Worm (Caenorhabditis elegans) whole organism, L1 larva: ENCODE results near the gene W05E10.1.

Source experiments
- C04F5.9 ChIP-seq: sonication (generic microtip); optimal IDR thresholded peaks from 2 replicates; lab custom pipeline; 2016; ENCODE audit warnings: missing genetic modification characterization, missing compliant biosample characterization
- C16A3.4 ChIP-seq: fragments of 150-350 bp; optimal IDR thresholded peaks from 2 replicates; lab custom pipeline; 2014; ENCODE audit warnings: missing biosample characterization, missing genetic modification characterization
- C34B4.2 ChIP-seq: sonication (generic microtip); optimal IDR thresholded peaks from 2 replicates; lab custom pipeline; 2017; ENCODE audit warnings: mild to moderate bottlenecking, missing genetic modification characterization, missing compliant biosample characterization
- F16B12.6 ChIP-seq: fragments of 150-350 bp; optimal IDR thresholded peaks from 2 replicates; lab custom pipeline; 2014; ENCODE audit warnings: missing biosample characterization, missing genetic modification characterization
- Y116A8C.19 ChIP-seq: sonication (generic microtip); optimal IDR thresholded peaks from 2 replicates; lab custom pipeline; 2016; ENCODE audit warnings: missing compliant biosample characterization, missing genetic modification characterization, borderline replicate concordance
- alr-1 ChIP-seq: fragments of 200-800 bp; sonication (Bioruptor generic); optimal IDR thresholded peaks from 2 replicates; lab custom pipeline; 2018; ENCODE audit warnings: borderline replicate concordance, mild to moderate bottlenecking, missing genetic modification characterization, missing compliant biosample characterization
- ama-1 ChIP-seq: fragments of 150-350 bp; optimal IDR thresholded peaks from 2 replicates; lab custom pipeline; 2014
- blmp-1 ChIP-seq: fragments of 150-350 bp; optimal IDR thresholded peaks from 2 replicates; lab custom pipeline; 2014; ENCODE audit warnings: missing biosample characterization, missing genetic modification characterization
- ceh-63 ChIP-seq: fragments of 200-800 bp; sonication (Bioruptor generic); optimal IDR thresholded peaks from 2 replicates; lab custom pipeline; 2018; ENCODE audit warnings: mild to moderate bottlenecking, missing genetic modification characterization, missing compliant biosample characterization
- ceh-82 ChIP-seq, 3 experiments: fragments of 150-350 bp in 1 of 3; sonication (generic microtip) in 2 of 3; optimal IDR thresholded peaks; 2 replicates each; lab custom pipeline; 2014 to 2017; ENCODE audit warnings: missing biosample characterization in 3 of 3, missing genetic modification characterization in 3 of 3
- dpl-1 ChIP-seq, 3 experiments: fragments of 150-350 bp in 2 of 3; sonication (generic microtip) in 1 of 3; optimal IDR thresholded peaks; 2 replicates each; lab custom pipeline; 2014 to 2017; ENCODE audit warnings: missing biosample characterization in 3 of 3, missing genetic modification characterization in 3 of 3, missing genetic modification reagents in 3 of 3
- efl-1 ChIP-seq, 4 experiments: fragments of 150-350 bp; optimal IDR thresholded peaks in 3 of 4; peaks in 1 of 4; 1 replicate in 1 of 4; 2 replicates in 3 of 4; lab custom pipeline; 2014; ENCODE audit warnings: missing biosample characterization in 2 of 4, missing genetic modification characterization in 2 of 4, missing genetic modification reagents in 2 of 4
- efl-3 ChIP-seq: fragments of 200-800 bp; sonication (Bioruptor generic); optimal IDR thresholded peaks from 2 replicates; lab custom pipeline; 2018; ENCODE audit warnings: mild to moderate bottlenecking, missing genetic modification characterization, missing compliant biosample characterization
- elt-2 ChIP-seq: sonication (generic microtip); optimal IDR thresholded peaks from 2 replicates; lab custom pipeline; 2016; ENCODE audit warnings: missing genetic modification characterization, mild to moderate bottlenecking, inconsistent platforms, missing compliant biosample characterization, missing genetic modification reagents
- elt-3 ChIP-seq, 6 experiments: fragments of 150-350 bp in 1 of 6; sonication (generic microtip); optimal IDR thresholded peaks; 2 replicates each; lab custom pipeline; 2017 to 2018; ENCODE audit warnings: missing biosample characterization in 6 of 6, missing genetic modification characterization in 6 of 6, inconsistent platforms in 1 of 6
- ets-5 ChIP-seq: fragments of 200-800 bp; sonication (Bioruptor generic); IDR thresholded peaks from 2 replicates; pipeline ENCODE4 v1.3.6; 2022; ENCODE audit warnings: missing genetic modification characterization, missing compliant biosample characterization
- fkh-4 ChIP-seq: sonication (generic microtip); optimal IDR thresholded peaks from 2 replicates; lab custom pipeline; 2016; ENCODE audit warnings: missing compliant biosample characterization, missing genetic modification characterization, borderline replicate concordance
- fos-1 ChIP-seq: fragments of 150-350 bp; optimal IDR thresholded peaks from 2 replicates; lab custom pipeline; 2014; ENCODE audit warnings: missing biosample characterization, missing genetic modification characterization
- hlh-17 ChIP-seq: fragments of 200-800 bp; sonication (Bioruptor generic); optimal IDR thresholded peaks from 2 replicates; lab custom pipeline; 2018; ENCODE audit warnings: missing genetic modification characterization, mild to moderate bottlenecking, missing compliant biosample characterization, moderate library complexity, borderline replicate concordance
- jun-1 ChIP-seq: fragments of 150-350 bp; optimal IDR thresholded peaks from 2 replicates; lab custom pipeline; 2014; ENCODE audit warnings: missing biosample characterization, missing genetic modification reagents, missing genetic modification characterization
- lin-14 ChIP-seq: fragments of 200-800 bp; sonication (Bioruptor generic); optimal IDR thresholded peaks from 2 replicates; lab custom pipeline; 2018; ENCODE audit warnings: mild to moderate bottlenecking, missing genetic modification characterization, moderate library complexity, missing compliant biosample characterization
- lin-35 ChIP-seq, 2 experiments: fragments of 150-350 bp; optimal IDR thresholded peaks; 2 replicates each; lab custom pipeline; 2014; ENCODE audit warnings: missing biosample characterization in 2 of 2, missing genetic modification characterization in 2 of 2, missing genetic modification reagents in 2 of 2
- lin-39 ChIP-seq: fragments of 150-350 bp; optimal IDR thresholded peaks from 2 replicates; lab custom pipeline; 2014; ENCODE audit warnings: missing biosample characterization, missing genetic modification reagents, missing genetic modification characterization
- mab-9 ChIP-seq: fragments of 200-800 bp; sonication (Bioruptor generic); IDR thresholded peaks from 2 replicates; pipeline ENCODE4 v1.3.6; 2022; ENCODE audit warnings: missing genetic modification reagents, missing genetic modification characterization, missing compliant biosample characterization
- mdl-1 ChIP-seq, 2 experiments: fragments of 150-350 bp; optimal IDR thresholded peaks; 2 replicates each; lab custom pipeline; 2014 to 2017; ENCODE audit warnings: missing biosample characterization in 2 of 2, missing genetic modification characterization in 2 of 2, inconsistent platforms in 1 of 2
- mef-2 ChIP-seq: fragments of 150-350 bp; optimal IDR thresholded peaks from 2 replicates; lab custom pipeline; 2014; ENCODE audit warnings: missing biosample characterization, missing genetic modification characterization
- nhr-12 ChIP-seq: sonication (generic microtip); optimal IDR thresholded peaks from 2 replicates; lab custom pipeline; 2017; ENCODE audit warnings: missing biosample characterization, missing genetic modification characterization
- nhr-20 ChIP-seq: sonication (generic microtip); optimal IDR thresholded peaks from 2 replicates; lab custom pipeline; 2016; ENCODE audit warnings: mild to moderate bottlenecking, missing genetic modification characterization, missing compliant biosample characterization
- nhr-28 ChIP-seq: fragments of 150-350 bp; optimal IDR thresholded peaks from 2 replicates; lab custom pipeline; 2014; ENCODE audit warnings: missing biosample characterization, missing genetic modification characterization
- nhr-71 ChIP-seq: sonication (generic microtip); optimal IDR thresholded peaks from 2 replicates; lab custom pipeline; 2016; ENCODE audit warnings: mild to moderate bottlenecking, missing genetic modification characterization, moderate library complexity, missing compliant biosample characterization
- nhr-76 ChIP-seq: sonication (generic microtip); optimal IDR thresholded peaks from 2 replicates; lab custom pipeline; 2017; ENCODE audit warnings: missing biosample characterization, missing genetic modification characterization
- nhr-84 ChIP-seq: sonication (generic microtip); optimal IDR thresholded peaks from 2 replicates; lab custom pipeline; 2017; ENCODE audit warnings: missing biosample characterization, missing genetic modification characterization
- nhr-90 ChIP-seq: sonication (generic microtip); optimal IDR thresholded peaks from 2 replicates; lab custom pipeline; 2016; ENCODE audit warnings: mild to moderate bottlenecking, missing genetic modification characterization, missing compliant biosample characterization; ENCODE audit not compliant: poor library complexity
- pqm-1 ChIP-seq: sonication (generic microtip); optimal IDR thresholded peaks from 3 replicates; lab custom pipeline; 2017; ENCODE audit warnings: missing biosample characterization, missing genetic modification characterization
- skn-1 ChIP-seq: fragments of 150-350 bp; optimal IDR thresholded peaks from 2 replicates; lab custom pipeline; 2014; ENCODE audit warnings: missing biosample characterization, missing genetic modification characterization
- tlp-1 ChIP-seq: fragments of 150-350 bp; optimal IDR thresholded peaks from 2 replicates; lab custom pipeline; 2014; ENCODE audit warnings: missing biosample characterization, missing genetic modification characterization
- unc-130 ChIP-seq: fragments of 150-350 bp; optimal IDR thresholded peaks from 2 replicates; lab custom pipeline; 2017; ENCODE audit warnings: missing biosample characterization, missing genetic modification characterization, inconsistent platforms
- unc-30 ChIP-seq: sonication (generic microtip); optimal IDR thresholded peaks from 2 replicates; lab custom pipeline; 2017; ENCODE audit warnings: missing biosample characterization, missing genetic modification characterization
- unc-62 ChIP-seq: fragments of 150-350 bp; optimal IDR thresholded peaks from 2 replicates; lab custom pipeline; 2014; ENCODE audit warnings: missing biosample characterization, missing genetic modification reagents, missing genetic modification characterization
- ztf-11 ChIP-seq, 2 experiments: sonication (generic microtip); optimal IDR thresholded peaks; 2 replicates each; lab custom pipeline; 2016 to 2017; ENCODE audit warnings: missing genetic modification characterization in 2 of 2, missing biosample characterization in 1 of 2, missing compliant biosample characterization in 1 of 2
- ztf-4 ChIP-seq: fragments of 150-350 bp; optimal IDR thresholded peaks from 2 replicates; lab custom pipeline; 2014; ENCODE audit warnings: missing biosample characterization, missing genetic modification characterization

The W05E10.1 gene

DNA sequence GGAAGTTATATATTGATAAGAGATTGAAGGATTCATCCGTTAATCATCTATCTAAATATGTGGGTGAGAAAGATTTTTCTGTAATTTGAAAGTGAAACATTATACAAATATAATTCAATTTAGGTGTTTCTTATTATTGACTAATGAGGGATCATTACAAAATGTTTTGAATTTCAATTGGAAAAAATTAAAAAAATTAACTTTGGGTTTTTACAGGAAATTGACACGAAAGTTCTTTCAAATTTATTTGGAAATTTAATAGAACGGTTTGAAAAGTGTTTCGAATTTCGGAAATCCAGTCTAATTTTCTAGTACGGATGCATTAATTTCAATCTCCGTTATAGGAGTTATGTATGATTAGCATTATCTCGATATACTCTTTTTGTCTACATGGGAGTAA, 38.4 kb downstream of the W05E10.1 start:
- TF ChIP-seq fkh-4 (tag; lab: Kevin White, UChicago), result no peak
- TF ChIP-seq ztf-11 (tag; optimal IDR thresholded peaks at IDR 0.05; lab: Kevin White, UChicago), result no peak
- no peak for TF ChIP-seq lin-14
- TF ChIP-seq nhr-84, result no peak
- TF ChIP-seq F16B12.6, result no peak
- TF ChIP-seq unc-30 (tag; lab: Kevin White, UChicago), result no peak
- TF ChIP-seq ama-1 (lab: Kevin White, UChicago), result no peak
- no peak for TF ChIP-seq pqm-1 (tag; lab: Kevin White, UChicago)
- TF ChIP-seq elt-3 (tag; optimal IDR thresholded peaks at IDR 0.05; lab: Kevin White, UChicago), result no peak
- no peak for TF ChIP-seq fos-1 (tag; lab: Kevin White, UChicago)
- no peak for TF ChIP-seq Y116A8C.19
- no peak for TF ChIP-seq unc-62 (GFP tag; lab: Kevin White, UChicago)
- TF ChIP-seq ceh-63, result no peak
- TF ChIP-seq nhr-90 (tag; lab: Kevin White, UChicago), result no peak
- TF ChIP-seq mdl-1 (tag; optimal IDR thresholded peaks at IDR 0.05; lab: Kevin White, UChicago), result no peak
- TF ChIP-seq mef-2 (tag; lab: Kevin White, UChicago), result no peak
- no peak for TF ChIP-seq C34B4.2 (tag; lab: Kevin White, UChicago)

DNA sequence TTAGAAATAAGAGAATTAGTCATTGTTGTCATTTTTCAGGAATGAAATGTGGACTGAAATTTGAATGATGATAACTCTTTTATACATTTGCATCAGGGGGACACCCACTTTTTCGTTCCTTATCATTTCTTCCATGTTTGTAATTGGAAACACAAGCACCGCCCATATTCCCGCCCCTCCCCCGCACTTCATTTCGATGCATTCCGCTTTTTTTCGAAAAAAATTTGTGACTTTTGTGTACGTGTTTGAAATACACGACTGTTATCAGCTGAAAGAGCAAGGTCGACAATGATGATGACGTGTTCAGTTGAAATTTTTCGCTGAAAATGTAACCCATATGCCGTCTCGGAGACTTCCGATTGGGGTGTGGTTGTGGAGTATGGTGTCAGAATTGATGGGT, 40.8 kb downstream of the W05E10.1 start, which contains the start of gene zip-10:
TSS of gene zip-10 (minus strand) at position 43 of the 400 bp plus-strand sequence.
- TF ChIP-seq lin-14, result peak; percentile 8
- peak; percentile 16 for TF ChIP-seq nhr-20
- TF ChIP-seq elt-2 (tag; lab: Kevin White, UChicago), result peak; percentile 95
- peak; percentile 6 for TF ChIP-seq jun-1 (tag; lab: Kevin White, UChicago)
- TF ChIP-seq alr-1 (tag; lab: Kevin White, UChicago), result no peak
- TF ChIP-seq C16A3.4, result no peak
- peak; percentile 57 for TF ChIP-seq pqm-1 (tag; lab: Kevin White, UChicago)
- TF ChIP-seq elt-3 (tag; optimal IDR thresholded peaks at IDR 0.05; lab: Kevin White, UChicago), result no peak
- TF ChIP-seq efl-1 (optimal IDR thresholded peaks at IDR 0.05; lab: Kevin White, UChicago), result no peak
- TF ChIP-seq efl-1 (GFP tag; optimal IDR thresholded peaks at IDR 0.05 in 1 of 2; lab: Kevin White, UChicago), result peak in 1 of 2 experiments; percentile 78
- no peak for TF ChIP-seq unc-130
- no peak for TF ChIP-seq mab-9 (GFP tag; lab: Robert Waterston, UW)
- TF ChIP-seq nhr-76 (tag; lab: Kevin White, UChicago), result no peak

DNA sequence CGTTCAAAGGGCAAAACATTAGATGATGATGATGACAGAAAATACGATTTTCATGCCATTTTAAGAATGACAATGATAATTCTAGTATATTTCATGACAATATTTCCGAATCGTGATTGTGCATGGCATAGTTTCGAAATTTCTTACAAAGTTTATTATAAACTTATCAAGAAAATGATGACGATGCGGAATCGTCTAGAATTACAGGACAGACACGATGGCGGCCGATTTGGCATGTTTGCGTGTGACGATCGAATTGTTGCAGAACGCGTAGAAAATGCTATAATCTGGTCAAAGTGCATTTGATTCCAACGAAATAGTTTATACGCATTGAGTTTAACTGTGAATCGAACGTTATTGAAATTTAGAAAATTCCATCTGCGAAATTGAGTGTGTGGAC, 42.2 kb downstream of the W05E10.1 start:
- TF ChIP-seq lin-35 (GFP tag; optimal IDR thresholded peaks at IDR 0.05; lab: Kevin White, UChicago), result no peak
- TF ChIP-seq nhr-20, result peak; percentile 27
- no peak for TF ChIP-seq efl-1 (optimal IDR thresholded peaks at IDR 0.05; lab: Kevin White, UChicago)
- peak in 1 of 2 experiments; percentile 19 for TF ChIP-seq efl-1 (GFP tag; optimal IDR thresholded peaks at IDR 0.05 in 1 of 2; lab: Kevin White, UChicago)
- TF ChIP-seq ztf-4 (tag; lab: Kevin White, UChicago), result no peak
- no peak for TF ChIP-seq dpl-1 (GFP tag; optimal IDR thresholded peaks at IDR 0.05; lab: Kevin White, UChicago)
- TF ChIP-seq elt-2 (tag; lab: Kevin White, UChicago), result peak; percentile 75
- TF ChIP-seq lin-39 (tag; lab: Kevin White, UChicago), result no peak

DNA sequence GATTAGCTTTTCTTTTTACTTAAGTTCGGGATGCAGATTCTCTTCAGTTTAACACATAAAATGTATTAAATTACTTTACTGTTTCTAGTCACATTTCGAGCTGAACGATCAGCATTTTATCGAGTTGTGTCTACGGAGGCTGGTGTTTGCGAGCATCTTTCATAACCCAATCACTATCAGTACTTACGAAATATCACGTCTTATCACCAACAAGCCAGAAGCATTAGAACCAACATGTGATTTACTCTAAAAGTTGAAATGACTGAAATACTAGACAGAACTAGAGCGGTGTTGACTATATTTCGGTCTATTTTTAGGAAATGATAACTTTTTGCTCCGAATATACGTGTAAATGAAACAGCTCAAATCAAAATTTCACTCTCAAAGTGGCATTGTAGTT, 43.1 kb downstream of the W05E10.1 start:
- no peak for TF ChIP-seq efl-3 (GFP tag; lab: Kevin White, UChicago)
- TF ChIP-seq nhr-71 (tag; lab: Kevin White, UChicago), result peak; percentile 19
- TF ChIP-seq unc-62 (GFP tag; lab: Kevin White, UChicago), result no peak
- peak; percentile 32 for TF ChIP-seq pqm-1 (tag; lab: Kevin White, UChicago)
- no peak for TF ChIP-seq nhr-28 (tag; lab: Kevin White, UChicago)
- no peak for TF ChIP-seq skn-1 (tag; lab: Kevin White, UChicago)
- no peak for TF ChIP-seq nhr-76 (tag; lab: Kevin White, UChicago)
- TF ChIP-seq hlh-17 (GFP tag; lab: Kevin White, UChicago), result no peak
- TF ChIP-seq lin-35 (GFP tag; optimal IDR thresholded peaks at IDR 0.05; lab: Kevin White, UChicago), result peak in 1 of 2 experiments; percentile 42
- TF ChIP-seq C04F5.9 (tag; lab: Kevin White, UChicago), result no peak
- TF ChIP-seq nhr-12, result no peak
- TF ChIP-seq mef-2 (tag; lab: Kevin White, UChicago), result no peak
- TF ChIP-seq nhr-20, result peak; percentile 49
- peak; percentile 8 for TF ChIP-seq nhr-90 (tag; lab: Kevin White, UChicago)
- no peak for TF ChIP-seq blmp-1
- no peak for TF ChIP-seq ceh-82 (tag; optimal IDR thresholded peaks at IDR 0.05; lab: Kevin White, UChicago)
- no peak for TF ChIP-seq tlp-1 (tag; lab: Kevin White, UChicago)
- no peak for TF ChIP-seq ets-5 (GFP tag; lab: Robert Waterston, UW)
- TF ChIP-seq mdl-1 (tag; optimal IDR thresholded peaks at IDR 0.05; lab: Kevin White, UChicago), result no peak
- TF ChIP-seq elt-2 (tag; lab: Kevin White, UChicago), result peak; percentile 89
- TF ChIP-seq, all 84 proteins: peak for 6
